Fruit fly (Drosophila melanogaster): ENCODE results near the gene JMJD7.

The JMJD7 gene

dm6 chr3L:13479609-13480240 is 29.6 kb upstream of the JMJD7 start (continued):
- TF ChIP-seq kah (GFP tag; optimal IDR thresholded peaks at IDR 0.05) (no peak), CG1233 (GFP tag; optimal IDR thresholded peaks at IDR 0.05) (peak; percentile 13), ranshi (GFP tag; IDR thresholded peaks at IDR 0.05) (no peak; the same call in 1 of the 2 replicates), cas (GFP tag; IDR thresholded peaks at IDR 0.05) (no peak), CG13424 (tag; optimal IDR thresholded peaks at IDR 0.05) (peak; percentile 53), ERR (GFP tag; optimal IDR thresholded peaks at IDR 0.05) (no peak), cato (GFP tag; optimal IDR thresholded peaks at IDR 0.05; ENCODE audit: borderline replicate concordance) (no peak), sens (GFP tag) (peak; percentile 88), CG12299 (tag; optimal IDR thresholded peaks at IDR 0.05) (no peak), NFAT (GFP tag; IDR thresholded peaks at IDR 0.05) (no peak), pnt (GFP tag; optimal IDR thresholded peaks at IDR 0.05) (no peak), CG17802 (tag; optimal IDR thresholded peaks at IDR 0.05) (no peak), br (optimal IDR thresholded peaks at IDR 0.05) (no peak), CG12071 (GFP tag; optimal IDR thresholded peaks at IDR 0.05) (no peak), CG14441 (GFP tag; IDR thresholded peaks at IDR 0.05) (peak; percentile 56), CG6765 (GFP tag; optimal IDR thresholded peaks at IDR 0.05) (peak; percentile 55), grau (tag; optimal IDR thresholded peaks at IDR 0.05) (peak; percentile 92), otp (GFP tag; IDR thresholded peaks at IDR 0.05) (0 out of 3 replicates have a peak, but pooled peaks have one; percentile 25), CG6272 (GFP tag; IDR thresholded peaks at IDR 0.05) (no peak), CG3726 (GFP tag; IDR thresholded peaks at IDR 0.05) (no peak), CG15601 (tag; optimal IDR thresholded peaks at IDR 0.05) (no peak), CG18011 (GFP tag; optimal IDR thresholded peaks at IDR 0.05) (peak; percentile 44), hbn (GFP tag; IDR thresholded peaks at IDR 0.05; ENCODE audit: partially characterized antibody) (no peak), unc-4 (GFP tag; IDR thresholded peaks at IDR 0.05; ENCODE audit: partially characterized antibody) (no peak), z (GFP tag; IDR thresholded peaks at IDR 0.05) (no peak), sna (GFP tag; IDR thresholded peaks at IDR 0.05; ENCODE audit: partially characterized antibody) (no peak), CG30403 (GFP tag; optimal IDR thresholded peaks at IDR 0.05) (peak; percentile 55), maf-S (GFP tag; optimal IDR thresholded peaks at IDR 0.05) (no peak), ATbp (GFP tag; optimal IDR thresholded peaks at IDR 0.05) (no peak), CG2889 (GFP tag; IDR thresholded peaks at IDR 0.05) (0 out of 3 replicates have a peak, but pooled peaks have one; percentile 12), CG7357 (GFP tag; IDR thresholded peaks at IDR 0.05) (no peak), CG18476 (GFP tag; optimal IDR thresholded peaks at IDR 0.05) (no peak), ind (GFP tag; optimal IDR thresholded peaks at IDR 0.05) (peak; percentile 55), CG7556 (GFP tag; optimal IDR thresholded peaks at IDR 0.05) (peak; percentile 59), CG1792 (GFP tag; optimal IDR thresholded peaks at IDR 0.05) (no peak), Hmx (GFP tag; optimal IDR thresholded peaks at IDR 0.05) (no peak), CG11695 (GFP tag; IDR thresholded peaks at IDR 0.05) (peak; percentile 51; the same call in 1 of the 3 replicates), CG4730 (GFP tag; IDR thresholded peaks at IDR 0.05) (no peak), HmgZ (tag; optimal IDR thresholded peaks at IDR 0.05) (no peak), gce (GFP tag; IDR thresholded peaks at IDR 0.05) (no peak), E2f2 (GFP tag; IDR thresholded peaks at IDR 0.05) (peak; percentile 20; the same call in 1 of the 2 replicates), CG15269 (tag; optimal IDR thresholded peaks at IDR 0.05) (peak; percentile 64), CG10267 (tag; optimal IDR thresholded peaks at IDR 0.05) (peak; percentile 14), CG18619 (GFP tag; optimal IDR thresholded peaks at IDR 0.05) (peak; percentile 60), HLH54F (GFP tag; optimal IDR thresholded peaks at IDR 0.05) (peak; percentile 52), ab (GFP tag; optimal IDR thresholded peaks at IDR 0.05) (no peak), zf30C (GFP tag; optimal IDR thresholded peaks at IDR 0.05) (no peak), CG17328 (GFP tag; IDR thresholded peaks at IDR 0.05) (no peak), Gsc (GFP tag; IDR thresholded peaks at IDR 0.05) (no peak), lbe (GFP tag; optimal IDR thresholded peaks at IDR 0.05) (no peak), CG12219 (GFP tag; optimal IDR thresholded peaks at IDR 0.05) (peak; percentile 31)

Data from whole organism, embryonic.